Worm (Caenorhabditis elegans) whole organism, young adult: Measurements from ENCODE around the gene col-78.

Source experiments
- B0035.1 ChIP-seq: sonication (generic microtip); optimal IDR thresholded peaks from 2 replicates; lab custom pipeline; 2016; ENCODE audit warnings: missing genetic modification characterization, mild to moderate bottlenecking, missing compliant biosample characterization, missing genotype, missing genetic modification reagents
- C06A6.2 ChIP-seq: fragments of 200-800 bp; sonication (Bioruptor generic); conservative IDR thresholded peaks from 2 replicates; pipeline ENCODE4 v1.3.6; 2022; ENCODE audit warnings: missing genetic modification characterization, missing compliant biosample characterization
- C17E4.6 ChIP-seq: fragments of 200-800 bp; sonication (Bioruptor generic); IDR thresholded peaks from 2 replicates; pipeline ENCODE4 v1.3.6; 2022; ENCODE audit warnings: missing genetic modification reagents, missing genetic modification characterization, missing compliant biosample characterization
- F37B4.10 ChIP-seq: fragments of 200-800 bp; sonication (Bioruptor generic); IDR thresholded peaks from 2 replicates; pipeline ENCODE4 v1.3.6; 2022; ENCODE audit warnings: missing genetic modification characterization, missing compliant biosample characterization
- F49E8.2 ChIP-seq: sonication (generic microtip); optimal IDR thresholded peaks from 3 replicates; lab custom pipeline; 2017; ENCODE audit warnings: missing genetic modification characterization, mild to moderate bottlenecking, missing compliant biosample characterization, antibody characterized with exemption, moderate library complexity; ENCODE audit not compliant: insufficient read depth
- K11D2.4 ChIP-seq: fragments of 200-800 bp; sonication (Bioruptor generic); IDR thresholded peaks from 2 replicates; pipeline ENCODE4 v1.3.6; 2022; ENCODE audit warnings: missing genetic modification reagents, missing genetic modification characterization, missing compliant biosample characterization
- K12H6.12 ChIP-seq: fragments of 200-800 bp; sonication (Bioruptor generic); optimal IDR thresholded peaks from 2 replicates; lab custom pipeline; 2018; ENCODE audit warnings: mild to moderate bottlenecking, missing genetic modification characterization, missing compliant biosample characterization
- T26A5.8 ChIP-seq: sonication (generic microtip); optimal IDR thresholded peaks from 2 replicates; lab custom pipeline; 2016; ENCODE audit warnings: missing genetic modification characterization, missing compliant biosample characterization
- Y53F4B.3 ChIP-seq: fragments of 200-800 bp; sonication (Bioruptor generic); IDR thresholded peaks from 2 replicates; pipeline ENCODE4 v1.3.6; 2022; ENCODE audit warnings: missing genetic modification reagents, missing genetic modification characterization, missing compliant biosample characterization
- Y53G8AR.9 ChIP-seq: fragments of 200-800 bp; sonication (Bioruptor generic); conservative IDR thresholded peaks from 2 replicates; pipeline ENCODE4 v1.3.6; 2022; ENCODE audit warnings: missing genetic modification reagents, missing genetic modification characterization, missing compliant biosample characterization
- Y56A3A.18 ChIP-seq: fragments of 200-800 bp; sonication (Bioruptor generic); IDR thresholded peaks from 2 replicates; pipeline ENCODE4 v1.3.6; 2022; ENCODE audit warnings: missing genetic modification reagents, missing genetic modification characterization, missing compliant biosample characterization
- Y67H2A.10 ChIP-seq: fragments of 200-800 bp; sonication (Bioruptor generic); conservative IDR thresholded peaks from 2 replicates; pipeline ENCODE4 v1.3.6; 2022; ENCODE audit warnings: missing genetic modification reagents, missing genetic modification characterization, missing compliant biosample characterization
- aptf-2 ChIP-seq: fragments of 200-800 bp; sonication (Bioruptor generic); conservative IDR thresholded peaks from 2 replicates; pipeline ENCODE4 v1.3.6; 2022; ENCODE audit warnings: missing genetic modification reagents, missing genetic modification characterization, missing compliant biosample characterization
- aptf-3 ChIP-seq: fragments of 200-800 bp; sonication (Bioruptor generic); IDR thresholded peaks from 2 replicates; pipeline ENCODE4 v1.3.6; 2022; ENCODE audit warnings: missing genetic modification characterization, missing compliant biosample characterization
- attf-6 ChIP-seq: fragments of 200-800 bp; sonication (Bioruptor generic); IDR thresholded peaks from 2 replicates; pipeline ENCODE4 v1.3.6; 2022; ENCODE audit warnings: missing genetic modification reagents, missing genetic modification characterization, missing compliant biosample characterization
- ceh-27 ChIP-seq: fragments of 200-800 bp; sonication (Bioruptor generic); optimal IDR thresholded peaks from 2 replicates; lab custom pipeline; 2018; ENCODE audit warnings: mild to moderate bottlenecking, missing genetic modification characterization, moderate library complexity, missing compliant biosample characterization
- ceh-79 ChIP-seq: sonication (generic microtip); optimal IDR thresholded peaks from 2 replicates; lab custom pipeline; 2017; ENCODE audit warnings: mild to moderate bottlenecking, missing genetic modification characterization, missing compliant biosample characterization
- chd-7 ChIP-seq: sonication (generic microtip); optimal IDR thresholded peaks from 2 replicates; lab custom pipeline; 2016; ENCODE audit warnings: mild to moderate bottlenecking, missing genetic modification characterization, moderate library complexity, missing compliant biosample characterization
- die-1 ChIP-seq: sonication (generic microtip); optimal IDR thresholded peaks from 2 replicates; lab custom pipeline; 2016; ENCODE audit warnings: missing genotype, mild to moderate bottlenecking, missing genetic modification characterization, missing compliant biosample characterization
- dpl-1 ChIP-seq: fragments of 150-350 bp; optimal IDR thresholded peaks from 2 replicates; lab custom pipeline; 2014; ENCODE audit warnings: missing biosample characterization, missing genetic modification reagents, missing genetic modification characterization
- ets-4 ChIP-seq: fragments of 200-800 bp; sonication (Bioruptor generic); optimal IDR thresholded peaks from 2 replicates; lab custom pipeline; 2018; ENCODE audit warnings: mild to moderate bottlenecking, missing genetic modification characterization, missing compliant biosample characterization
- hmg-20 ChIP-seq: fragments of 200-800 bp; sonication (Bioruptor generic); IDR thresholded peaks from 2 replicates; pipeline ENCODE4 v1.3.6; 2022; ENCODE audit warnings: missing genetic modification reagents, missing genetic modification characterization, missing compliant biosample characterization
- hsf-1 ChIP-seq: fragments of 200-800 bp; sonication (Bioruptor generic); IDR thresholded peaks from 2 replicates; pipeline ENCODE4 v1.3.6; 2022; ENCODE audit warnings: missing genetic modification reagents, missing genetic modification characterization, missing compliant biosample characterization
- lag-1 ChIP-seq: fragments of 200-800 bp; sonication (Bioruptor generic); IDR thresholded peaks from 2 replicates; pipeline ENCODE4 v1.3.6; 2022; ENCODE audit warnings: missing genetic modification reagents, missing genetic modification characterization, missing compliant biosample characterization
- let-607 ChIP-seq, 2 experiments: fragments of 200-800 bp in 1 of 2; sonication (Bioruptor generic) in 1 of 2; sonication (generic microtip) in 1 of 2; optimal IDR thresholded peaks; 2 replicates each; lab custom pipeline; 2016 to 2018; ENCODE audit warnings: mild to moderate bottlenecking in 2 of 2, missing compliant biosample characterization in 2 of 2, missing genetic modification characterization in 2 of 2, moderate library complexity in 2 of 2, missing genotype in 1 of 2
- lin-26 ChIP-seq: fragments of 200-800 bp; sonication (Bioruptor generic); IDR thresholded peaks from 2 replicates; pipeline ENCODE4 v1.3.6; 2022; ENCODE audit warnings: missing genetic modification reagents, missing genetic modification characterization, missing compliant biosample characterization
- lin-35 ChIP-seq, 3 experiments: fragments of 150-350 bp in 2 of 3; sonication (generic microtip) in 1 of 3; optimal IDR thresholded peaks; 2 replicates each; lab custom pipeline; 2014 to 2018; ENCODE audit warnings: missing biosample characterization in 3 of 3, missing genetic modification characterization in 3 of 3, missing genetic modification reagents in 3 of 3
- lin-54 ChIP-seq: fragments of 200-800 bp; sonication (Bioruptor generic); optimal IDR thresholded peaks from 2 replicates; lab custom pipeline; 2018; ENCODE audit warnings: mild to moderate bottlenecking, missing genetic modification characterization, missing compliant biosample characterization
- lsl-1 ChIP-seq: fragments of 200-800 bp; sonication (Bioruptor generic); optimal IDR thresholded peaks from 2 replicates; lab custom pipeline; 2018; ENCODE audit warnings: mild to moderate bottlenecking, missing genetic modification characterization, moderate library complexity, missing compliant biosample characterization
- madf-10 ChIP-seq: sonication (generic microtip); optimal IDR thresholded peaks from 2 replicates; lab custom pipeline; 2016; ENCODE audit warnings: mild to moderate bottlenecking, missing genetic modification characterization, missing compliant biosample characterization
- madf-3 ChIP-seq: fragments of 200-800 bp; sonication (Bioruptor generic); IDR thresholded peaks from 2 replicates; pipeline ENCODE4 v1.3.6; 2022; ENCODE audit warnings: missing genetic modification reagents, missing genetic modification characterization, missing compliant biosample characterization
- mel-28 ChIP-seq: sonication (generic microtip); optimal IDR thresholded peaks from 2 replicates; lab custom pipeline; 2016; ENCODE audit warnings: borderline replicate concordance, mild to moderate bottlenecking, missing genetic modification characterization, missing compliant biosample characterization
- nhr-27 ChIP-seq: fragments of 200-800 bp; sonication (Bioruptor generic); optimal IDR thresholded peaks from 2 replicates; lab custom pipeline; 2018; ENCODE audit warnings: mild to moderate bottlenecking, missing genetic modification characterization, moderate library complexity, missing compliant biosample characterization
- pha-4 ChIP-seq: fragments of 150-350 bp; sonication (generic microtip); optimal IDR thresholded peaks from 2 replicates; lab custom pipeline; 2014; ENCODE audit warnings: missing biosample characterization, missing genetic modification reagents, missing genetic modification characterization
- rcor-1 ChIP-seq: fragments of 200-800 bp; sonication (Bioruptor generic); IDR thresholded peaks from 2 replicates; pipeline ENCODE4 v1.3.6; 2022; ENCODE audit warnings: missing genetic modification reagents, missing genetic modification characterization, missing compliant biosample characterization
- repo-1 ChIP-seq: sonication (generic microtip); optimal IDR thresholded peaks from 2 replicates; lab custom pipeline; 2017; ENCODE audit warnings: mild to moderate bottlenecking, missing genetic modification characterization, missing compliant biosample characterization
- snpc-1.1 ChIP-seq: sonication (generic microtip); optimal IDR thresholded peaks from 2 replicates; lab custom pipeline; 2017; ENCODE audit warnings: missing genetic modification characterization, mild to moderate bottlenecking, missing compliant biosample characterization, antibody characterized with exemption, moderate library complexity, missing genotype, missing genetic modification reagents; ENCODE audit not compliant: insufficient read depth
- snpc-1.3 ChIP-seq: sonication (generic microtip); optimal IDR thresholded peaks from 2 replicates; lab custom pipeline; 2017; ENCODE audit warnings: missing genetic modification characterization, mild to moderate bottlenecking, missing compliant biosample characterization, antibody characterized with exemption, moderate library complexity, missing genotype, missing genetic modification reagents; ENCODE audit not compliant: insufficient read depth
- somi-1 ChIP-seq: fragments of 200-800 bp; sonication (Bioruptor generic); optimal IDR thresholded peaks from 2 replicates; lab custom pipeline; 2018; ENCODE audit warnings: mild to moderate bottlenecking, missing genetic modification characterization, missing compliant biosample characterization
- tbp1 ChIP-seq: fragments of 200-800 bp; sonication (Bioruptor generic); optimal IDR thresholded peaks from 2 replicates; lab custom pipeline; 2018; ENCODE audit warnings: mild to moderate bottlenecking, missing genetic modification characterization, missing compliant biosample characterization
- unc-62 ChIP-seq: fragments of 150-350 bp; optimal IDR thresholded peaks from 2 replicates; lab custom pipeline; 2014; ENCODE audit warnings: missing biosample characterization, missing genetic modification reagents, missing genetic modification characterization
- zfh-2 ChIP-seq: fragments of 200-800 bp; sonication (Bioruptor generic); conservative IDR thresholded peaks from 2 replicates; pipeline ENCODE4 v1.3.6; 2022; ENCODE audit warnings: missing genetic modification reagents, missing genetic modification characterization, missing compliant biosample characterization
- ztf-25 ChIP-seq: fragments of 200-800 bp; sonication (Bioruptor generic); IDR thresholded peaks from 2 replicates; pipeline ENCODE4 v1.3.6; 2022; ENCODE audit warnings: missing genetic modification reagents, missing genetic modification characterization, missing compliant biosample characterization

The col-78 gene

ce11 chrII:9137803-9138202 lies 14.5 kb upstream of the col-78 start, which contains the start of gene C16D2.3:
C16D2.3 (plus strand) TSS chrII:9138103.
- TF ChIP-seq somi-1 (no peak), tbp1 (no peak), C06A6.2 (GFP tag; lab: Robert Waterston, UW) (no peak), die-1 (tag; lab: Kevin White, UChicago) (no peak), lsl-1 (GFP tag; lab: Kevin White, UChicago) (no peak), F37B4.10 (no peak), dpl-1 (GFP tag; lab: Kevin White, UChicago) (no peak), lin-35 (GFP tag; optimal IDR thresholded peaks at IDR 0.05; lab: Kevin White, UChicago) (no peak), rcor-1 (no peak), T26A5.8 (no peak), pha-4 (tag; lab: Kevin White, UChicago) (no peak), ceh-79 (no peak)

ce11 chrII:9139172-9139700 lies 13.1 kb upstream of the col-78 start, which contains the start of gene Y9C2UA.1:
Y9C2UA.1 (plus strand) TSS chrII:9139650.
- no peak for TF ChIP-seq snpc-1.1 (tag; lab: Kevin White, UChicago)
- TF ChIP-seq hsf-1 (GFP tag; lab: Robert Waterston, UW), result no peak
- TF ChIP-seq nhr-27, result no peak
- no peak for TF ChIP-seq ceh-27 (GFP tag; lab: Kevin White, UChicago)
- no peak for TF ChIP-seq aptf-2 (GFP tag; lab: Robert Waterston, UW)
- no peak for TF ChIP-seq chd-7 (tag; lab: Kevin White, UChicago)
- TF ChIP-seq Y67H2A.10 (GFP tag; lab: Robert Waterston, UW), result no peak
- TF ChIP-seq zfh-2 (GFP tag; lab: Robert Waterston, UW), result no peak
- no peak for TF ChIP-seq dpl-1 (GFP tag; lab: Kevin White, UChicago)
- TF ChIP-seq F49E8.2, result no peak
- TF ChIP-seq Y56A3A.18 (GFP tag; lab: Robert Waterston, UW), result no peak
- TF ChIP-seq let-607 (tag; optimal IDR thresholded peaks at IDR 0.05; lab: Kevin White, UChicago), result no peak
- no peak for TF ChIP-seq unc-62
- no peak for TF ChIP-seq K12H6.12
- no peak for TF ChIP-seq Y53F4B.3 (GFP tag; lab: Robert Waterston, UW)

ce11 chrII:9141110-9141509 lies 11.2 kb upstream of the col-78 start:
- no peak for TF ChIP-seq aptf-3 (GFP tag; lab: Robert Waterston, UW)
- TF ChIP-seq lin-26 (GFP tag; lab: Robert Waterston, UW), result no peak
- no peak for TF ChIP-seq Y53G8AR.9
- no peak for TF ChIP-seq ets-4 (GFP tag; lab: Kevin White, UChicago)
- TF ChIP-seq snpc-1.3, result no peak
- TF ChIP-seq zfh-2 (GFP tag; lab: Robert Waterston, UW), result no peak
- no peak for TF ChIP-seq hmg-20 (GFP tag; lab: Robert Waterston, UW)
- TF ChIP-seq C06A6.2 (GFP tag; lab: Robert Waterston, UW), result no peak
- no peak for TF ChIP-seq C17E4.6 (GFP tag; lab: Robert Waterston, UW)
- no peak for TF ChIP-seq K11D2.4 (GFP tag; lab: Robert Waterston, UW)
- no peak for TF ChIP-seq B0035.1 (tag; lab: Kevin White, UChicago)
- no peak for TF ChIP-seq ztf-25 (GFP tag; lab: Robert Waterston, UW)
- no peak for TF ChIP-seq mel-28 (tag; lab: Kevin White, UChicago)
- no peak for TF ChIP-seq repo-1 (tag; lab: Kevin White, UChicago)
- TF ChIP-seq lin-54, result no peak
- TF ChIP-seq madf-10 (tag; lab: Kevin White, UChicago), result no peak
- TF ChIP-seq madf-3, result no peak
- no peak for TF ChIP-seq attf-6 (GFP tag; lab: Robert Waterston, UW)
- TF ChIP-seq F49E8.2, result no peak
- no peak for TF ChIP-seq lag-1 (GFP tag; lab: Robert Waterston, UW)
